Worm (Caenorhabditis elegans) whole organism, young adult: Measurements from ENCODE around the gene idpp-4.
A peak's percentile ranks its signal among the peaks of the same experiment; 100 is the strongest.

ENCODE experiments used
- B0019.2 ChIP-seq: fragments of 200-800 bp; sonication (Bioruptor generic); conservative IDR thresholded peaks from 2 replicates; pipeline ENCODE4 v1.3.6; 2022; ENCODE audit warnings: missing genetic modification reagents, missing genetic modification characterization, missing compliant biosample characterization
- B0336.3 ChIP-seq: fragments of 200-800 bp; sonication (Bioruptor generic); IDR thresholded peaks from 2 replicates; pipeline ENCODE4 v1.3.6; 2022; ENCODE audit warnings: missing genetic modification characterization, missing compliant biosample characterization
- F22D6.2 ChIP-seq: sonication (generic microtip); optimal IDR thresholded peaks from 2 replicates; lab custom pipeline; 2016; ENCODE audit warnings: mild to moderate bottlenecking, missing genetic modification characterization, missing compliant biosample characterization
- F49E8.2 ChIP-seq: sonication (generic microtip); optimal IDR thresholded peaks from 3 replicates; lab custom pipeline; 2017; ENCODE audit warnings: missing genetic modification characterization, mild to moderate bottlenecking, missing compliant biosample characterization, antibody characterized with exemption, moderate library complexity; ENCODE audit not compliant: insufficient read depth
- K12H6.12 ChIP-seq: fragments of 200-800 bp; sonication (Bioruptor generic); optimal IDR thresholded peaks from 2 replicates; lab custom pipeline; 2018; ENCODE audit warnings: mild to moderate bottlenecking, missing genetic modification characterization, missing compliant biosample characterization
- T07F8.4 ChIP-seq: sonication (generic microtip); optimal IDR thresholded peaks from 2 replicates; lab custom pipeline; 2016; ENCODE audit warnings: mild to moderate bottlenecking, missing genetic modification characterization, moderate library complexity, missing compliant biosample characterization
- Y56A3A.18 ChIP-seq: fragments of 200-800 bp; sonication (Bioruptor generic); IDR thresholded peaks from 2 replicates; pipeline ENCODE4 v1.3.6; 2022; ENCODE audit warnings: missing genetic modification reagents, missing genetic modification characterization, missing compliant biosample characterization
- Y67H2A.10 ChIP-seq: fragments of 200-800 bp; sonication (Bioruptor generic); conservative IDR thresholded peaks from 2 replicates; pipeline ENCODE4 v1.3.6; 2022; ENCODE audit warnings: missing genetic modification reagents, missing genetic modification characterization, missing compliant biosample characterization
- ama-1 ChIP-seq, 3 experiments: fragments of 150-350 bp in 1 of 3; sonication (generic microtip) in 2 of 3; optimal IDR thresholded peaks; 2 replicates each; lab custom pipeline; 2014 to 2018; ENCODE audit warnings: missing biosample characterization in 2 of 3, missing genetic modification characterization in 2 of 3, missing genetic modification reagents in 2 of 3
- aptf-2 ChIP-seq: fragments of 200-800 bp; sonication (Bioruptor generic); conservative IDR thresholded peaks from 2 replicates; pipeline ENCODE4 v1.3.6; 2022; ENCODE audit warnings: missing genetic modification reagents, missing genetic modification characterization, missing compliant biosample characterization
- athp-1 ChIP-seq: sonication (generic microtip); optimal IDR thresholded peaks from 2 replicates; lab custom pipeline; 2017; ENCODE audit warnings: mild to moderate bottlenecking, missing genetic modification characterization, missing compliant biosample characterization
- attf-3 ChIP-seq: fragments of 200-800 bp; sonication (Bioruptor generic); conservative IDR thresholded peaks from 2 replicates; pipeline ENCODE4 v1.3.6; 2022; ENCODE audit warnings: missing genetic modification reagents, missing genetic modification characterization, missing compliant biosample characterization
- attf-6 ChIP-seq: fragments of 200-800 bp; sonication (Bioruptor generic); IDR thresholded peaks from 2 replicates; pipeline ENCODE4 v1.3.6; 2022; ENCODE audit warnings: missing genetic modification reagents, missing genetic modification characterization, missing compliant biosample characterization
- bed-2 ChIP-seq: fragments of 200-800 bp; sonication (Bioruptor generic); IDR thresholded peaks from 2 replicates; pipeline ENCODE4 v1.3.6; 2022; ENCODE audit warnings: missing genetic modification reagents, missing genetic modification characterization, missing compliant biosample characterization
- ccch-3 ChIP-seq: fragments of 200-800 bp; sonication (Bioruptor generic); optimal IDR thresholded peaks from 2 replicates; lab custom pipeline; 2018; ENCODE audit warnings: mild to moderate bottlenecking, missing genetic modification characterization, missing compliant biosample characterization
- cebp-2 ChIP-seq: fragments of 200-800 bp; sonication (Bioruptor generic); IDR thresholded peaks from 2 replicates; pipeline ENCODE4 v1.3.6; 2022; ENCODE audit warnings: missing genetic modification characterization, missing compliant biosample characterization
- ceh-27 ChIP-seq: fragments of 200-800 bp; sonication (Bioruptor generic); optimal IDR thresholded peaks from 2 replicates; lab custom pipeline; 2018; ENCODE audit warnings: mild to moderate bottlenecking, missing genetic modification characterization, moderate library complexity, missing compliant biosample characterization
- ceh-58 ChIP-seq: fragments of 200-800 bp; sonication (Bioruptor generic); IDR thresholded peaks from 2 replicates; pipeline ENCODE4 v1.3.6; 2022; ENCODE audit warnings: missing genetic modification characterization, missing compliant biosample characterization
- ceh-91 ChIP-seq: fragments of 200-800 bp; sonication (Bioruptor generic); IDR thresholded peaks from 2 replicates; pipeline ENCODE4 v1.3.6; 2022; ENCODE audit warnings: missing genetic modification reagents, missing genetic modification characterization, missing compliant biosample characterization
- dox-1 ChIP-seq: fragments of 200-800 bp; sonication (Bioruptor generic); IDR thresholded peaks from 2 replicates; pipeline ENCODE4 v1.3.6; 2022; ENCODE audit warnings: missing genetic modification reagents, missing genetic modification characterization, missing compliant biosample characterization
- dpff-1 ChIP-seq: sonication (generic microtip); optimal IDR thresholded peaks from 2 replicates; lab custom pipeline; 2017; ENCODE audit warnings: mild to moderate bottlenecking, missing genetic modification characterization, missing compliant biosample characterization
- efl-1 ChIP-seq: fragments of 150-350 bp; optimal IDR thresholded peaks from 2 replicates; lab custom pipeline; 2014; ENCODE audit warnings: missing biosample characterization, missing genetic modification reagents, missing genetic modification characterization
- egl-44 ChIP-seq: fragments of 200-800 bp; sonication (Bioruptor generic); IDR thresholded peaks from 2 replicates; pipeline ENCODE4 v1.3.6; 2022; ENCODE audit warnings: missing genetic modification reagents, missing genetic modification characterization, missing compliant biosample characterization
- ekl-4 ChIP-seq: fragments of 200-800 bp; sonication (Bioruptor generic); IDR thresholded peaks from 2 replicates; pipeline ENCODE4 v1.3.6; 2022; ENCODE audit warnings: missing genetic modification reagents, missing genetic modification characterization, missing compliant biosample characterization
- him-1 ChIP-seq: sonication (generic microtip); optimal IDR thresholded peaks from 2 replicates; lab custom pipeline; 2016; ENCODE audit warnings: missing genotype, missing genetic modification reagents, missing genetic modification characterization, missing compliant biosample characterization
- hrde-1 ChIP-seq: sonication (generic microtip); optimal IDR thresholded peaks from 2 replicates; lab custom pipeline; 2016; ENCODE audit warnings: missing genetic modification characterization, mild to moderate bottlenecking, missing compliant biosample characterization, moderate library complexity, missing genotype, missing genetic modification reagents, borderline replicate concordance
- hsf-1 ChIP-seq: fragments of 200-800 bp; sonication (Bioruptor generic); IDR thresholded peaks from 2 replicates; pipeline ENCODE4 v1.3.6; 2022; ENCODE audit warnings: missing genetic modification reagents, missing genetic modification characterization, missing compliant biosample characterization
- lag-1 ChIP-seq: fragments of 200-800 bp; sonication (Bioruptor generic); IDR thresholded peaks from 2 replicates; pipeline ENCODE4 v1.3.6; 2022; ENCODE audit warnings: missing genetic modification reagents, missing genetic modification characterization, missing compliant biosample characterization
- let-526 ChIP-seq: fragments of 200-800 bp; sonication (Bioruptor generic); IDR thresholded peaks from 2 replicates; pipeline ENCODE4 v1.3.6; 2022; ENCODE audit warnings: missing genetic modification reagents, missing genetic modification characterization, missing compliant biosample characterization
- lin-26 ChIP-seq: fragments of 200-800 bp; sonication (Bioruptor generic); IDR thresholded peaks from 2 replicates; pipeline ENCODE4 v1.3.6; 2022; ENCODE audit warnings: missing genetic modification reagents, missing genetic modification characterization, missing compliant biosample characterization
- lsy-27 ChIP-seq: sonication (generic microtip); optimal IDR thresholded peaks from 2 replicates; lab custom pipeline; 2017; ENCODE audit warnings: missing genetic modification characterization, mild to moderate bottlenecking, missing compliant biosample characterization, antibody characterized with exemption, missing genotype, borderline replicate concordance; ENCODE audit not compliant: insufficient read depth
- madf-8 ChIP-seq: fragments of 200-800 bp; sonication (Bioruptor generic); conservative IDR thresholded peaks from 2 replicates; pipeline ENCODE4 v1.3.6; 2022; ENCODE audit warnings: missing genetic modification reagents, missing genetic modification characterization, missing compliant biosample characterization
- mcd-1 ChIP-seq: fragments of 200-800 bp; sonication (Bioruptor generic); IDR thresholded peaks from 2 replicates; pipeline ENCODE4 v1.3.6; 2022; ENCODE audit warnings: missing genetic modification reagents, missing genetic modification characterization, missing compliant biosample characterization
- nfya-1 ChIP-seq: sonication (generic microtip); optimal IDR thresholded peaks from 2 replicates; lab custom pipeline; 2017; ENCODE audit warnings: antibody characterized with exemption, missing compliant biosample characterization, missing genetic modification characterization, borderline replicate concordance; ENCODE audit not compliant: insufficient read depth
- nfyb-1 ChIP-seq: fragments of 200-800 bp; sonication (Bioruptor generic); IDR thresholded peaks from 2 replicates; pipeline ENCODE4 v1.3.6; 2022; ENCODE audit warnings: missing genetic modification reagents, missing genetic modification characterization, missing compliant biosample characterization
- nhr-90 ChIP-seq: sonication (generic microtip); optimal IDR thresholded peaks from 2 replicates; lab custom pipeline; 2016; ENCODE audit warnings: missing genotype, mild to moderate bottlenecking, missing genetic modification characterization, missing compliant biosample characterization
- pbrm-1 ChIP-seq: fragments of 200-800 bp; sonication (Bioruptor generic); IDR thresholded peaks from 2 replicates; pipeline ENCODE4 v1.3.6; 2022; ENCODE audit warnings: missing genetic modification reagents, missing genetic modification characterization, missing compliant biosample characterization
- pha-4 ChIP-seq: fragments of 150-350 bp; sonication (generic microtip); optimal IDR thresholded peaks from 2 replicates; lab custom pipeline; 2014; ENCODE audit warnings: missing biosample characterization, missing genetic modification reagents, missing genetic modification characterization
- repo-1 ChIP-seq: sonication (generic microtip); optimal IDR thresholded peaks from 2 replicates; lab custom pipeline; 2017; ENCODE audit warnings: mild to moderate bottlenecking, missing genetic modification characterization, missing compliant biosample characterization
- rpc-1 ChIP-seq, 2 experiments: fragments of 150-350 bp in 1 of 2; sonication (generic microtip) in 1 of 2; optimal IDR thresholded peaks; 2 replicates each; lab custom pipeline; 2014 to 2018; ENCODE audit warnings: missing biosample characterization in 1 of 2, missing genetic modification characterization in 1 of 2, missing genetic modification reagents in 1 of 2, missing genotype in 1 of 2
- sea-2 ChIP-seq: fragments of 200-800 bp; sonication (Bioruptor generic); IDR thresholded peaks from 2 replicates; pipeline ENCODE4 v1.3.6; 2022; ENCODE audit warnings: missing genetic modification characterization, missing compliant biosample characterization
- somi-1 ChIP-seq: fragments of 200-800 bp; sonication (Bioruptor generic); optimal IDR thresholded peaks from 2 replicates; lab custom pipeline; 2018; ENCODE audit warnings: mild to moderate bottlenecking, missing genetic modification characterization, missing compliant biosample characterization
- tbx-9 ChIP-seq: sonication (generic microtip); optimal IDR thresholded peaks from 2 replicates; lab custom pipeline; 2016; ENCODE audit warnings: borderline replicate concordance, missing genetic modification characterization, inconsistent platforms, missing compliant biosample characterization
- unc-62 ChIP-seq: fragments of 150-350 bp; optimal IDR thresholded peaks from 2 replicates; lab custom pipeline; 2014; ENCODE audit warnings: missing biosample characterization, missing genetic modification reagents, missing genetic modification characterization
- zfh-2 ChIP-seq: fragments of 200-800 bp; sonication (Bioruptor generic); conservative IDR thresholded peaks from 2 replicates; pipeline ENCODE4 v1.3.6; 2022; ENCODE audit warnings: missing genetic modification reagents, missing genetic modification characterization, missing compliant biosample characterization
- zim-3 ChIP-seq: sonication (generic microtip); optimal IDR thresholded peaks from 2 replicates; lab custom pipeline; 2017; ENCODE audit warnings: mild to moderate bottlenecking, missing genetic modification characterization, moderate library complexity, missing compliant biosample characterization
- ztf-28 ChIP-seq: fragments of 200-800 bp; sonication (Bioruptor generic); IDR thresholded peaks from 2 replicates; pipeline ENCODE4 v1.3.6; 2022; ENCODE audit warnings: missing genetic modification reagents, missing genetic modification characterization, missing compliant biosample characterization

idpp-4 gene

ce11 chrII:10300954-10301353 lies 20.3 kb upstream of the idpp-4 start, which contains the start of gene mdt-22 (continued):
- TF ChIP-seq lsy-27 (no peak), bed-2 (GFP tag; lab: Robert Waterston, UW) (no peak), F22D6.2 (no peak), F49E8.2 (tag; lab: Kevin White, UChicago) (peak; percentile 18), mcd-1 (GFP tag; lab: Robert Waterston, UW) (peak; percentile 78), attf-3 (GFP tag; lab: Robert Waterston, UW) (peak; percentile 55; the same call in 1 of the 2 replicates), B0336.3 (GFP tag; lab: Robert Waterston, UW) (peak; percentile 64), pha-4 (no peak), attf-6 (peak; percentile 39; the same call in 1 of the 2 replicates), egl-44 (GFP tag; lab: Robert Waterston, UW) (no peak), pbrm-1 (GFP tag; lab: Robert Waterston, UW) (peak; percentile 66), dpff-1 (tag; lab: Kevin White, UChicago) (no peak), hsf-1 (peak; percentile 58; the same call in 1 of the 2 replicates), hrde-1 (tag; lab: Kevin White, UChicago) (no peak), zfh-2 (GFP tag; lab: Robert Waterston, UW) (no peak), T07F8.4 (no peak), him-1 (tag; lab: Kevin White, UChicago) (peak; percentile 74), ccch-3 (GFP tag; lab: Kevin White, UChicago) (no peak), tbx-9 (tag; lab: Kevin White, UChicago) (no peak), Y67H2A.10 (GFP tag; lab: Robert Waterston, UW) (no peak), nhr-90 (peak; percentile 17), ztf-28 (GFP tag; lab: Robert Waterston, UW) (no peak), lin-26 (peak; percentile 63), athp-1 (tag; lab: Kevin White, UChicago) (peak; percentile 50), rpc-1 (optimal IDR thresholded peaks at IDR 0.05; lab: Kevin White, UChicago) (no peak), rpc-1 (tag; optimal IDR thresholded peaks at IDR 0.05; lab: Kevin White, UChicago) (no peak), zim-3 (no peak), Y56A3A.18 (GFP tag; lab: Robert Waterston, UW) (0 out of 2 replicates have a peak, but pooled peaks have one; percentile 7), lag-1 (GFP tag; lab: Robert Waterston, UW) (no peak), sea-2 (GFP tag; lab: Robert Waterston, UW) (no peak), ama-1 (optimal IDR thresholded peaks at IDR 0.05; lab: Kevin White, UChicago) (peak; percentile 22), ama-1 (GFP tag; optimal IDR thresholded peaks at IDR 0.05; lab: Kevin White, UChicago) (peak in 1 of 2 experiments; percentile 39), somi-1 (GFP tag; lab: Kevin White, UChicago) (no peak), unc-62 (GFP tag; lab: Kevin White, UChicago) (no peak), aptf-2 (GFP tag; lab: Robert Waterston, UW) (no peak), cebp-2 (no peak), ceh-91 (GFP tag; lab: Robert Waterston, UW) (no peak), madf-8 (GFP tag; lab: Robert Waterston, UW) (peak; percentile 28; the same call in 1 of the 2 replicates), K12H6.12 (tag; lab: Kevin White, UChicago) (peak; percentile 50), B0019.2 (GFP tag; lab: Robert Waterston, UW) (0 out of 2 replicates have a peak, but pooled peaks have one; percentile 43), ceh-27 (GFP tag; lab: Kevin White, UChicago) (peak; percentile 64), ekl-4 (GFP tag; lab: Robert Waterston, UW) (peak; percentile 82), nfyb-1 (GFP tag; lab: Robert Waterston, UW) (peak; percentile 86), repo-1 (tag; lab: Kevin White, UChicago) (peak; percentile 77), let-526 (no peak), dox-1 (GFP tag; lab: Robert Waterston, UW) (peak; percentile 76; the same call in 1 of the 2 replicates), ceh-58 (no peak), nfya-1 (tag; lab: Kevin White, UChicago) (no peak), efl-1 (GFP tag; lab: Kevin White, UChicago) (peak; percentile 81)
